Worm (Caenorhabditis elegans) whole organism, L4/young adult: ENCODE results near the gene srh-178.

Experiments used
- W03F9.2 ChIP-seq: fragments of 150-350 bp; optimal IDR thresholded peaks from 2 replicates; lab custom pipeline; 2014; ENCODE audit warnings: missing biosample characterization, missing genetic modification characterization
- dao-5 ChIP-seq: sonication (generic microtip); optimal IDR thresholded peaks from 2 replicates; lab custom pipeline; 2016; ENCODE audit warnings: missing genotype, missing genetic modification characterization, moderate library complexity, missing compliant biosample characterization
- him-1 ChIP-seq: sonication (generic microtip); optimal IDR thresholded peaks from 2 replicates; lab custom pipeline; 2016; ENCODE audit warnings: missing genotype, missing genetic modification reagents, missing genetic modification characterization, missing compliant biosample characterization

The srh-178 gene

DNA sequence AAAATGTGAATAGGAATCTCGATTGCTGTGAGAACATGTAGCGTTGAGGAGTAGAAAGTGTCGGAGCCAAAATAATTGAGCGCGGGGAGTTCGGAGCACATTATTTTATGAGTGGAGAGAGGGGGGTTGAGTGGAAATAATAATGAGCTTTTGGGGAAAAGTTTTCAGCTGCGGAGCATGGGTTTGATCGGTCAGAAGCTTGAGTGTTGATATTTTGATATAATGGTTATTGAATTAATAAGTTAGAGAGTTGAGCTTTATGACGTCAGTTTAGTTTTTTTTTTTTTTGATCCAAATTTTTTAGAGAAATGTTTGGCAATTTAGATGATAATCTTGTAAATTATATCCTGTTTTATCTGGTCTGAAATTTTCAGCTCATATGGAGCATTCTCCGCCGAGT lies at the start of gene srh-178:
Gene srh-178, minus strand, starts transcription at position 101 of the 400 bp plus-strand sequence.
- TF ChIP-seq dao-5 (tag; lab: Kevin White, UChicago) (no peak), W03F9.2 (no peak), him-1 (no peak)

ce11 chrV:18524460-18524859 lies 44.3 kb upstream of the srh-178 start, which contains the start of gene hmit-1.2:
TSS of gene hmit-1.2 (plus strand) at chrV:18524760.
- TF ChIP-seq W03F9.2 (no peak), dao-5 (tag; lab: Kevin White, UChicago) (no peak), him-1 (no peak)

DNA sequence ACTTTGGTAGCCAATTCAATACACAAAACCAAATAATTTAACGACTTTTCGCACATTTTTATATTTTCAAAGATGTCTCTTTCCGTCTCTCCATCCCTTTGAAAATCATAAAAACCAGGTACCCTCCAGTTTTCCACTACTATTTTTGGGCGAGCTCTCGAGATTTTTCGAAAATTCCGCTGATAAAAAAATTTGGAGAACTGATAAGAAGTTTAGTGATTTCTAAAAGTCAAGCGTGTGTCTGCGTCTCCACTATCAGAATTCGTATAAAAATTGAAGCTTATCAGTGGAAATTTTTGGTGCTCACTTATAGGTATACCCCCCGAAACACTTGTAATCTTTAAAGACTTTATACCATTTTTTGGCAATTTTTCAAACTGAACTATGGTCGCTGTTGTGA lies 36.4 kb upstream of the srh-178 start, which contains the start of gene hmit-1.1:
Gene hmit-1.1, plus strand, starts transcription at position 294 of the 400 bp plus-strand sequence.
- no peak for TF ChIP-seq him-1
- TF ChIP-seq W03F9.2 = no peak
- TF ChIP-seq dao-5 (tag; lab: Kevin White, UChicago) = no peak

- TF ChIP-seq him-1 (no peak), W03F9.2 (no peak), dao-5 (tag; lab: Kevin White, UChicago) (no peak)
These were observed 31.7 kb upstream of the srh-178 start for ce11 chrV:18511847-18512246.

DNA sequence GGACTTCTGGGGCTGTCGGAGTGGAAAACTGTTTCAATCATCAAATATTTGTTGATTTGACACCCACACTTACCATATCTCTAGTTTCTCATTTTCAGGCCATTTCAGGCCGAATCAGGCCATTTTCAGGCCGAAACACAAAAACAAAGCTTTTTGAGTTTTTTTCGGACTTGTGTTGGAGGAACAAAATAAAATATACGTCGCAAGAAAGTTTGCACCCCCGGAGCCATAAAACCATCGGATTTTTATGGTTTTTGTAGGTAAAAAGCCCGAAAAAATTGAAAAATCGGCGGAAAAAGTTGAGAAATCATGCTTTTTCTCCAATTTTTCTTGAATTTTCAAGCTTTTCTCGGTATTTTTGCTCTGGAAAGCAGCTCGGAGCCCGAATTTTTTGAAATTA lies 28.4 kb upstream of the srh-178 start, which contains the start of gene Y51A2D.1:
Gene Y51A2D.1, plus strand, starts transcription at position 301 of the 400 bp plus-strand sequence.
- TF ChIP-seq dao-5 (tag; lab: Kevin White, UChicago) (no peak), him-1 (no peak), W03F9.2 (no peak)

DNA sequence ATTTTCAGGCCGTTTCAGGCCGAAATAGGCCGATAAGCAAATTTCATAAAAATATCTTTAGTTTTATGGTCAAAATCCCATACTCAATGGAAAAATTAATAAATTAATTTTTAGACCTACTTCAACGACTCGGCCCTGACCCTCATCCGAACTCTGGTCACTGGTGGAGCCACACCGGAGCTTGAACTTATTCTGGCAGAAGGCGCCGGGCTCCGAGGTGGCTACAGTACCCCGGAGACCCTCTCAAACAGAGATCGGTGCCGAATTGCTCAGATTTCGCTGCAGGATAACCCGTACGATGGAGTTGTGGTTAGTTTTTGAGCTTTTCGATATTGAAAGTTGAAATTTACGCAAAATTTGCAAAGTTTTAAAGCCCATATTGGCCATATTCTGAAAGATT lies 26.6 kb upstream of the srh-178 start:
- TF ChIP-seq dao-5 (tag; lab: Kevin White, UChicago) (no peak), him-1 (no peak), W03F9.2 (no peak)

DNA sequence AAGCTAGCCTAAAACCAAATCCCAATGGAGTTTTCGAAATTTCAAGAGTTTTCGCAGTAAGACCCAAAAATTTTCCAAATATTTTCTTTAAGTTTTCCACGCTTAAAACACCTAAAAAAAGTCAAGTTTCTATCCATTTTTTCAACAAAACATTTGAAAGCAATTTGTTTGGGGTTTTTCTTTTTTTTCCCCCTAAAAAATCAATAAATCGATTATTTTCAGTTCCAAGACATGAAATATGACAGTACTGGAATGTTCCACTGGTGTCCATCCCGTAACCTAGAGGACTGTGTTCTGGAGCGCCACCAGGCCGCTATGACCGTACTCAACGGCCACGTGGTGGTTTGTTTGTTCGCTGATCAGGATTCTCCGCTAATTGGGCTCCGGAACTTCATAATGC lies 24.5 kb upstream of the srh-178 start:
- TF ChIP-seq dao-5 (tag; lab: Kevin White, UChicago) (no peak), W03F9.2 (no peak), him-1 (no peak)

- TF ChIP-seq dao-5 (tag; lab: Kevin White, UChicago) (no peak), W03F9.2 (no peak), him-1 (no peak)
These were observed 11.8 kb upstream of the srh-178 start, which contains the start of gene slo-1 for ce11 chrV:18491961-18492360. TSS of gene slo-1 (plus strand) at chrV:18492261.

DNA sequence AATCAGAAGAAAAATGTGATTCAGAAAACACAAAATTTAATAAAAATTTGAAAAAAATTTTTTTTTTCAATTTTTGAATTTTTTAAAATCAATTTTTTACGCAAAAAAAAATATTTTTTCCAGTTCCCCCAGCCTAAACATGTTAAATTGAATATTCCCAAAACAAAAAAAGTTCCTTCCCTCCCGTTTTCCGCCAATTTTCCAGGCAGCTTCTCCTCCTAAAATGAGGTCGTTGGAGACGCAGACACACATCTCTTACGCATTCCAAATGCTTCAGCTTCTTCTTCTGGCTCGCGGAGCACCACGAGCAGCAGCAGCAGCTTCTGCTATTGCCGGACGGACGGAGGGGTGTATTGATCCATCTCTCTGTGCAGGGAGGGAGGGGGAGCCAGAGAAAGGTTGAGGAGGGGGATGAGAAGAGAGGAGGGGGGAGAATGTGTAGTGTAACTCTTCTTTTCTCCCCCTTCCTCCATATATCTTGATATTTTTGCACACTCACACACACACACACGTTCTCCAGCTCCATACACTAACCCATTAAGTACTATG lies 10.2 kb upstream of the srh-178 start:
- TF ChIP-seq him-1 (peak; percentile 81), W03F9.2 (no peak), dao-5 (tag; lab: Kevin White, UChicago) (no peak)

DNA sequence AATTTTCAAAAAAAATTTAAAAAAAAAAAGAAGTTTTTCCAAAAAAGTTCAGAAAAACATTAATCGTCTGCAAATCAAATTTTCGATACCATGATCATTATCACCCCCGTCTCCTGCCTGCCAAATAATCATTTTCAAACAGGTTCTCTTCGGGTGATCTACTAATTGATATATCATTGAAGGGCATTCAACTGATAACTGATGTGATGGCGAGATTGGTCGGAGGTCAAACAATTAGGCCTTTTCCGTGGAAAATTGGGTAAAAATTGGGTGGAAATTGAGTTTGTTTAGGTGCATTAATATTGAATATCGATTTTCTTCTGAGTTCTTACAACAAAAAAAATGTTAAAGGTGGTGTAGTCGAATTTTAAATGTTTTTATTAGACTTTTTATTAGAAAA lies 7.0 kb upstream of the srh-178 start, which contains the start of gene Y51A2D.18:
Gene Y51A2D.18, minus strand, starts transcription at position 101 of the 400 bp plus-strand sequence.
- no peak for TF ChIP-seq him-1
- TF ChIP-seq W03F9.2 = no peak
- no peak for TF ChIP-seq dao-5 (tag; lab: Kevin White, UChicago)

DNA sequence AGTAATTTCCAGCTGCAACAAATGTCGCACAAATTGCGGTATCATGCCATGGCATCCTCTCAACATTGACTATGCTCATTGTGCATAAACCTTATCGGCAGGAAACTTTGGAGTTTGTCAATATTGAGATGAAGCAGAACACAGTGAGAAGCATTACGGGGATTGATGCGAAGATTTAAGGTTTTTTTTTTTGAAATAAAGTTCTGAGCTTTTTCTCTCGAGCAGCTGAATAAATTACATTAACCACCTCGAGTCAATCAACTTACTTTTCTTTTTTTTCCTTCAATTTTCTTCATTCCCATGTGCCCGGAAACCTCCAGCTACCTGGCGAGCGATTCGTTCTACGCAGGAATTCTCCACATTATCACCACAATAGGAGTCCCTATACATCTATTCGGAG lies 4.0 kb downstream of the srh-178 start, which contains the start of gene srh-179:
Gene srh-179, plus strand, starts transcription at position 301 of the 400 bp plus-strand sequence.
- TF ChIP-seq dao-5 (tag; lab: Kevin White, UChicago) = no peak
- no peak for TF ChIP-seq W03F9.2
- TF ChIP-seq him-1 = no peak

- TF ChIP-seq him-1 (no peak), dao-5 (tag; lab: Kevin White, UChicago) (no peak), W03F9.2 (no peak)
These were observed 5.9 kb downstream of the srh-178 start, which contains the start of gene srh-181 for ce11 chrV:18474223-18474622. TSS of gene srh-181 (plus strand) at chrV:18474523.

ce11 chrV:18473415-18473814 lies 6.7 kb downstream of the srh-178 start, which contains the start of gene srh-182:
TSS of gene srh-182 (minus strand) at chrV:18473515.
- no peak for TF ChIP-seq W03F9.2
- no peak for TF ChIP-seq dao-5 (tag; lab: Kevin White, UChicago)
- no peak for TF ChIP-seq him-1

DNA sequence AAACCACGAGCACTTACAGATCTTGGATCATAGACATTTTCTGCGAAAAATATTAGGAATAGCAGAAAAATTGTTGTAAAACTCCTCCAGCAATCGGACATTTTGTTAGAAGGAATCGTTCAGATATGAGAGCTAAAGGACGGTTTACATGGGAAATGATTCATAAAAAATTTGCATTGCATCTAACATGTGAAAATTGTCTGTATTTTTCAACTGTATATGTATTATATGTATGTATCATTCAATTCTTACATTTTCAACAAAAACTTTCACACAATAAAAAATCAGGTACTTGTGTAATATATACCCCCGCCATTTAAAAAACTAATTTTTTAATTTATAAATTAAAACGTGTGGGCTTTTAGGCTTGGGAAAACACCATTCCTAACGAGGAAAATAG lies 12.0 kb downstream of the srh-178 start, which contains the start of gene ZK228.13:
Gene ZK228.13, minus strand, starts transcription at position 101 of the 400 bp plus-strand sequence.
- TF ChIP-seq dao-5 (tag; lab: Kevin White, UChicago) (no peak), him-1 (no peak), W03F9.2 (no peak)

- no peak for TF ChIP-seq dao-5 (tag; lab: Kevin White, UChicago)
- TF ChIP-seq him-1 = no peak
- no peak for TF ChIP-seq W03F9.2
These were observed 17.7 kb downstream of the srh-178 start, which contains the start of gene ZK228.4 for ce11 chrV:18462365-18462837. TSS of gene ZK228.4 (plus strand) at chrV:18462787.
